Fruit fly (Drosophila melanogaster): ENCODE data around the gene Cpr35B.

Gene Cpr35B

dm6 chr2L:14404744-14405449 lies 20.1 kb downstream of the Cpr35B start (continued):
- TF ChIP-seq gcm (GFP tag; optimal IDR thresholded peaks at IDR 0.05): peak; percentile 60
- no peak for TF ChIP-seq bbx (GFP tag; IDR thresholded peaks at IDR 0.05; ENCODE audit: partially characterized antibody)
- TF ChIP-seq CG4328 (GFP tag; optimal IDR thresholded peaks at IDR 0.05): no peak
- TF ChIP-seq Fer1 (GFP tag; optimal IDR thresholded peaks at IDR 0.05): no peak
- peak; percentile 45 for TF ChIP-seq sug (tag; optimal IDR thresholded peaks at IDR 0.05)
- peak; percentile 31 for TF ChIP-seq BtbVII (GFP tag; optimal IDR thresholded peaks at IDR 0.05)
- no peak for TF ChIP-seq CG14667 (GFP tag; IDR thresholded peaks at IDR 0.05)
- peak; percentile 19 for TF ChIP-seq CG13296 (GFP tag; optimal IDR thresholded peaks at IDR 0.05)
- peak; percentile 45 for TF ChIP-seq Nf-YB (GFP tag; optimal IDR thresholded peaks at IDR 0.05)
- 0 out of 2 replicates have a peak, but pooled peaks have one; percentile 21 for TF ChIP-seq sens-2 (GFP tag; IDR thresholded peaks at IDR 0.05)
- TF ChIP-seq CG4617 (GFP tag; optimal IDR thresholded peaks at IDR 0.05; ENCODE audit: borderline replicate concordance): no peak
- TF ChIP-seq Camta (GFP tag; optimal IDR thresholded peaks at IDR 0.05): no peak
- TF ChIP-seq CG18764 (GFP tag; optimal IDR thresholded peaks at IDR 0.05): no peak
- no peak for TF ChIP-seq Ssrp (tag; optimal IDR thresholded peaks at IDR 0.05)
- peak; percentile 17 for TF ChIP-seq Oli (tag; optimal IDR thresholded peaks at IDR 0.05)
- TF ChIP-seq CG11696 (GFP tag; IDR thresholded peaks at IDR 0.05): peak; percentile 73; the same call in 1 of the 2 replicates
- TF ChIP-seq CG8388 (GFP tag; optimal IDR thresholded peaks at IDR 0.05): peak; percentile 50
- peak; percentile 8; the same call in 1 of the 2 replicates for TF ChIP-seq CG32532 (GFP tag; IDR thresholded peaks at IDR 0.05)
- TF ChIP-seq CG16813 (GFP tag; IDR thresholded peaks at IDR 0.05; ENCODE audit: partially characterized antibody): no peak
- no peak for TF ChIP-seq stwl (tag; optimal IDR thresholded peaks at IDR 0.05)
- TF ChIP-seq CG5953 (GFP tag; IDR thresholded peaks at IDR 0.05): no peak
- TF ChIP-seq BEAF-32 (GFP tag; optimal IDR thresholded peaks at IDR 0.05): no peak
- 0 out of 2 replicates have a peak, but pooled peaks have one; percentile 7 for TF ChIP-seq CG14441 (GFP tag; IDR thresholded peaks at IDR 0.05)
- TF ChIP-seq emc (GFP tag; optimal IDR thresholded peaks at IDR 0.05): no peak
- no peak for TF ChIP-seq CG6683 (GFP tag; optimal IDR thresholded peaks at IDR 0.05)
- TF ChIP-seq Fer3 (tag; optimal IDR thresholded peaks at IDR 0.05): no peak
- TF ChIP-seq CG5245 (GFP tag; optimal IDR thresholded peaks at IDR 0.05): no peak
- no peak for TF ChIP-seq TFAM (GFP tag; optimal IDR thresholded peaks at IDR 0.05)
- TF ChIP-seq chm (GFP tag; IDR thresholded peaks at IDR 0.05): no peak
- no peak for TF ChIP-seq seq (GFP tag; IDR thresholded peaks at IDR 0.05)
- TF ChIP-seq CG11695 (GFP tag; IDR thresholded peaks at IDR 0.05): no peak
- no peak for TF ChIP-seq Oaz (GFP tag; IDR thresholded peaks at IDR 0.05)
- peak; percentile 15 for TF ChIP-seq CG11504 (tag; optimal IDR thresholded peaks at IDR 0.05)
- no peak for TF ChIP-seq CG13424 (tag; optimal IDR thresholded peaks at IDR 0.05)
- peak in 1 of 2 experiments; percentile 67 for TF ChIP-seq Eip74EF (GFP tag; optimal IDR thresholded peaks at IDR 0.05)
- TF ChIP-seq sd (tag; optimal IDR thresholded peaks at IDR 0.05): peak; percentile 51
- TF ChIP-seq CG14014 (GFP tag; IDR thresholded peaks at IDR 0.05): 0 out of 2 replicates have a peak, but pooled peaks have one; percentile 12
- peak; percentile 2 for TF ChIP-seq CG17568 (GFP tag; optimal IDR thresholded peaks at IDR 0.05)
- TF ChIP-seq CG10462 (GFP tag; optimal IDR thresholded peaks at IDR 0.05): no peak
- peak; percentile 14 for TF ChIP-seq CG9727 (GFP tag; optimal IDR thresholded peaks at IDR 0.05)
- no peak for TF ChIP-seq ab (GFP tag; optimal IDR thresholded peaks at IDR 0.05)
- no peak for TF ChIP-seq CG10543 (GFP tag; optimal IDR thresholded peaks at IDR 0.05)
- TF ChIP-seq Antp (GFP tag; optimal IDR thresholded peaks at IDR 0.05): no peak
- TF ChIP-seq CG5180 (GFP tag; optimal IDR thresholded peaks at IDR 0.05): no peak
- no peak for TF ChIP-seq Side (GFP tag; optimal IDR thresholded peaks at IDR 0.05)

Measured in whole organism, embryonic.